Worm (Caenorhabditis elegans) whole organism, young adult: ENCODE data around the gene srv-11.

Source experiments
- Y53G8AR.9 ChIP-seq: fragments of 200-800 bp; sonication (Bioruptor generic); conservative IDR thresholded peaks from 2 replicates; pipeline ENCODE4 v1.3.6; 2022; ENCODE audit warnings: missing genetic modification reagents, missing genetic modification characterization, missing compliant biosample characterization
- Y95B8A.8 ChIP-seq: fragments of 200-800 bp; sonication (Bioruptor generic); IDR thresholded peaks from 2 replicates; pipeline ENCODE4 v1.3.6; 2022; ENCODE audit warnings: missing genetic modification reagents, missing genetic modification characterization, missing compliant biosample characterization
- ama-1 ChIP-seq, 3 experiments: fragments of 150-350 bp in 1 of 3; sonication (generic microtip) in 2 of 3; optimal IDR thresholded peaks; 2 replicates each; lab custom pipeline; 2014 to 2018; ENCODE audit warnings: missing biosample characterization in 2 of 3, missing genetic modification characterization in 2 of 3, missing genetic modification reagents in 2 of 3
- aptf-2 ChIP-seq: fragments of 200-800 bp; sonication (Bioruptor generic); conservative IDR thresholded peaks from 2 replicates; pipeline ENCODE4 v1.3.6; 2022; ENCODE audit warnings: missing genetic modification reagents, missing genetic modification characterization, missing compliant biosample characterization
- atf-7 ChIP-seq: sonication (generic microtip); optimal IDR thresholded peaks from 2 replicates; lab custom pipeline; 2017; ENCODE audit warnings: mild to moderate bottlenecking, missing genetic modification characterization, missing compliant biosample characterization
- athp-1 ChIP-seq: sonication (generic microtip); optimal IDR thresholded peaks from 2 replicates; lab custom pipeline; 2017; ENCODE audit warnings: mild to moderate bottlenecking, missing genetic modification characterization, missing compliant biosample characterization
- cebp-1 ChIP-seq, 2 experiments: fragments of 200-800 bp in 1 of 2; sonication (Bioruptor generic) in 1 of 2; sonication (generic microtip) in 1 of 2; IDR thresholded peaks in 1 of 2; optimal IDR thresholded peaks in 1 of 2; 2 replicates each; pipeline versions ENCODE4 v1.3.6 to Lab custom; 2017 to 2022; ENCODE audit warnings: missing compliant biosample characterization in 2 of 2, missing genetic modification characterization in 2 of 2, mild to moderate bottlenecking in 1 of 2, missing genetic modification reagents in 1 of 2, moderate library complexity in 1 of 2
- ceh-58 ChIP-seq: fragments of 200-800 bp; sonication (Bioruptor generic); IDR thresholded peaks from 2 replicates; pipeline ENCODE4 v1.3.6; 2022; ENCODE audit warnings: missing genetic modification characterization, missing compliant biosample characterization
- dox-1 ChIP-seq: fragments of 200-800 bp; sonication (Bioruptor generic); IDR thresholded peaks from 2 replicates; pipeline ENCODE4 v1.3.6; 2022; ENCODE audit warnings: missing genetic modification reagents, missing genetic modification characterization, missing compliant biosample characterization
- egl-44 ChIP-seq: fragments of 200-800 bp; sonication (Bioruptor generic); IDR thresholded peaks from 2 replicates; pipeline ENCODE4 v1.3.6; 2022; ENCODE audit warnings: missing genetic modification reagents, missing genetic modification characterization, missing compliant biosample characterization
- egrh-3 ChIP-seq: fragments of 200-800 bp; sonication (Bioruptor generic); IDR thresholded peaks from 2 replicates; pipeline ENCODE4 v1.3.6; 2022; ENCODE audit warnings: missing genetic modification reagents, missing genetic modification characterization, missing compliant biosample characterization
- gei-17 ChIP-seq: fragments of 200-800 bp; sonication (Bioruptor generic); optimal IDR thresholded peaks from 2 replicates; lab custom pipeline; 2018; ENCODE audit warnings: mild to moderate bottlenecking, missing genetic modification characterization, missing compliant biosample characterization
- hmg-1.2 ChIP-seq: fragments of 200-800 bp; sonication (Bioruptor generic); IDR thresholded peaks from 2 replicates; pipeline ENCODE4 v1.3.6; 2022; ENCODE audit warnings: missing genetic modification reagents, missing genetic modification characterization, missing compliant biosample characterization
- let-607 ChIP-seq, 2 experiments: fragments of 200-800 bp in 1 of 2; sonication (Bioruptor generic) in 1 of 2; sonication (generic microtip) in 1 of 2; optimal IDR thresholded peaks; 2 replicates each; lab custom pipeline; 2016 to 2018; ENCODE audit warnings: mild to moderate bottlenecking in 2 of 2, missing compliant biosample characterization in 2 of 2, missing genetic modification characterization in 2 of 2, moderate library complexity in 2 of 2, missing genotype in 1 of 2
- lin-54 ChIP-seq: fragments of 200-800 bp; sonication (Bioruptor generic); optimal IDR thresholded peaks from 2 replicates; lab custom pipeline; 2018; ENCODE audit warnings: mild to moderate bottlenecking, missing genetic modification characterization, missing compliant biosample characterization
- lir-1 ChIP-seq: fragments of 200-800 bp; sonication (Bioruptor generic); conservative IDR thresholded peaks from 2 replicates; pipeline ENCODE4 v1.3.6; 2022; ENCODE audit warnings: missing genetic modification reagents, missing genetic modification characterization, missing compliant biosample characterization
- mxl-1 ChIP-seq: sonication (generic microtip); optimal IDR thresholded peaks from 2 replicates; lab custom pipeline; 2016; ENCODE audit warnings: missing genetic modification characterization, missing compliant biosample characterization
- nfyb-1 ChIP-seq: fragments of 200-800 bp; sonication (Bioruptor generic); IDR thresholded peaks from 2 replicates; pipeline ENCODE4 v1.3.6; 2022; ENCODE audit warnings: missing genetic modification reagents, missing genetic modification characterization, missing compliant biosample characterization
- nhr-80 ChIP-seq: sonication (generic microtip); optimal IDR thresholded peaks from 2 replicates; lab custom pipeline; 2016; ENCODE audit warnings: missing genetic modification characterization, missing compliant biosample characterization
- nhr-90 ChIP-seq: sonication (generic microtip); optimal IDR thresholded peaks from 2 replicates; lab custom pipeline; 2016; ENCODE audit warnings: missing genotype, mild to moderate bottlenecking, missing genetic modification characterization, missing compliant biosample characterization
- pbrm-1 ChIP-seq: fragments of 200-800 bp; sonication (Bioruptor generic); IDR thresholded peaks from 2 replicates; pipeline ENCODE4 v1.3.6; 2022; ENCODE audit warnings: missing genetic modification reagents, missing genetic modification characterization, missing compliant biosample characterization
- pha-4 ChIP-seq: fragments of 150-350 bp; sonication (generic microtip); optimal IDR thresholded peaks from 2 replicates; lab custom pipeline; 2014; ENCODE audit warnings: missing biosample characterization, missing genetic modification reagents, missing genetic modification characterization
- snpc-1.1 ChIP-seq: sonication (generic microtip); optimal IDR thresholded peaks from 2 replicates; lab custom pipeline; 2017; ENCODE audit warnings: missing genetic modification characterization, mild to moderate bottlenecking, missing compliant biosample characterization, antibody characterized with exemption, moderate library complexity, missing genotype, missing genetic modification reagents; ENCODE audit not compliant: insufficient read depth
- snpc-3.4 ChIP-seq: sonication (generic microtip); optimal IDR thresholded peaks from 2 replicates; lab custom pipeline; 2017; ENCODE audit warnings: missing genetic modification characterization, mild to moderate bottlenecking, missing compliant biosample characterization, antibody characterized with exemption, moderate library complexity, missing genotype, missing genetic modification reagents
- snpc-4 ChIP-seq, 5 experiments: fragments of 150-350 bp in 1 of 5; sonication (generic microtip) in 4 of 5; optimal IDR thresholded peaks; 2 replicates each; lab custom pipeline; 2014 to 2018; ENCODE audit warnings: missing genetic modification characterization in 5 of 5, missing biosample characterization in 3 of 5, antibody characterized with exemption in 2 of 5, mild to moderate bottlenecking in 2 of 5, missing compliant biosample characterization in 2 of 5, missing genotype in 2 of 5, moderate library complexity in 2 of 5, missing genetic modification reagents in 1 of 5
- tbp1 ChIP-seq: fragments of 200-800 bp; sonication (Bioruptor generic); optimal IDR thresholded peaks from 2 replicates; lab custom pipeline; 2018; ENCODE audit warnings: mild to moderate bottlenecking, missing genetic modification characterization, missing compliant biosample characterization
- unc-130 ChIP-seq: sonication (generic microtip); optimal IDR thresholded peaks from 2 replicates; lab custom pipeline; 2016; ENCODE audit warnings: missing genetic modification reagents, missing genetic modification characterization, missing compliant biosample characterization
- ztf-18 ChIP-seq: sonication (generic microtip); optimal IDR thresholded peaks from 2 replicates; lab custom pipeline; 2016; ENCODE audit warnings: missing genotype, mild to moderate bottlenecking, missing genetic modification characterization, missing compliant biosample characterization
- ztf-26 ChIP-seq: sonication (generic microtip); optimal IDR thresholded peaks from 2 replicates; lab custom pipeline; 2017; ENCODE audit warnings: missing genetic modification characterization, missing compliant biosample characterization
- ztf-3 ChIP-seq: fragments of 200-800 bp; sonication (Bioruptor generic); optimal IDR thresholded peaks from 2 replicates; lab custom pipeline; 2018; ENCODE audit warnings: mild to moderate bottlenecking, missing genetic modification characterization, missing compliant biosample characterization

srv-11 gene

ce11 chrIV:16170606-16171033, 50.8 kb downstream of the srv-11 start, which contains the start of gene gln-3:
Gene gln-3, minus strand, starts transcription at chrIV:16170678.
- peak; percentile 39; the same call in 1 of the 2 replicates for TF ChIP-seq nfyb-1 (GFP tag; lab: Robert Waterston, UW)
- TF ChIP-seq snpc-3.4 (tag; lab: Kevin White, UChicago), result no peak
- peak; percentile 6 for TF ChIP-seq ama-1 (optimal IDR thresholded peaks at IDR 0.05; lab: Kevin White, UChicago)
- no peak for TF ChIP-seq ama-1 (GFP tag; optimal IDR thresholded peaks at IDR 0.05; lab: Kevin White, UChicago)
- TF ChIP-seq tbp1 (GFP tag; lab: Kevin White, UChicago), result peak; percentile 44
- peak; percentile 30 for TF ChIP-seq ztf-18 (tag; lab: Kevin White, UChicago)
- peak; percentile 38; the same call in 1 of the 2 replicates for TF ChIP-seq pbrm-1 (GFP tag; lab: Robert Waterston, UW)
- TF ChIP-seq Y53G8AR.9, result 0 out of 2 replicates have a peak, but pooled peaks have one; percentile 9
- TF ChIP-seq ceh-58 (GFP tag; lab: Robert Waterston, UW), result no peak
- peak; percentile 14; the same call in 1 of the 2 replicates for TF ChIP-seq egrh-3 (GFP tag; lab: Robert Waterston, UW)
- TF ChIP-seq cebp-1 (GFP tag; IDR thresholded peaks at IDR 0.05; lab: Robert Waterston, UW), result 0 out of 2 replicates have a peak, but pooled peaks have one; percentile 37
- TF ChIP-seq cebp-1 (tag; optimal IDR thresholded peaks at IDR 0.05; lab: Kevin White, UChicago), result peak; percentile 43
- no peak for TF ChIP-seq aptf-2 (GFP tag; lab: Robert Waterston, UW)
- no peak for TF ChIP-seq egl-44 (GFP tag; lab: Robert Waterston, UW)
- TF ChIP-seq Y95B8A.8, result 0 out of 2 replicates have a peak, but pooled peaks have one; percentile 6
- no peak for TF ChIP-seq athp-1 (tag; lab: Kevin White, UChicago)
- TF ChIP-seq snpc-1.1 (tag; lab: Kevin White, UChicago), result no peak
- TF ChIP-seq pha-4 (tag; lab: Kevin White, UChicago), result no peak
- TF ChIP-seq nhr-90, result peak; percentile 13
- TF ChIP-seq gei-17 (GFP tag; lab: Kevin White, UChicago), result peak; percentile 37
- peak; percentile 10 for TF ChIP-seq lin-54 (GFP tag; lab: Kevin White, UChicago)
- TF ChIP-seq snpc-4 (GFP tag; optimal IDR thresholded peaks at IDR 0.05; lab: Kevin White, UChicago), result no peak
- peak in 2 of 4 experiments; percentile 19 to 31 for TF ChIP-seq snpc-4 (tag; optimal IDR thresholded peaks at IDR 0.05; lab: Kevin White, UChicago)
- TF ChIP-seq lir-1 (GFP tag; lab: Robert Waterston, UW), result peak; percentile 23; the same call in 1 of the 2 replicates
- TF ChIP-seq nhr-80 (tag; lab: Kevin White, UChicago), result peak; percentile 53
- TF ChIP-seq ztf-26 (tag; lab: Kevin White, UChicago), result peak; percentile 48
- no peak for TF ChIP-seq mxl-1 (tag; lab: Kevin White, UChicago)
- no peak for TF ChIP-seq let-607 (tag; optimal IDR thresholded peaks at IDR 0.05; lab: Kevin White, UChicago)
- no peak for TF ChIP-seq dox-1
- TF ChIP-seq ztf-3 (GFP tag; lab: Kevin White, UChicago), result peak; percentile 32
- peak; percentile 29 for TF ChIP-seq atf-7 (tag; lab: Kevin White, UChicago)
- no peak for TF ChIP-seq unc-130 (GFP tag; lab: Kevin White, UChicago)
- no peak; the same call in 1 of the 2 replicates for TF ChIP-seq hmg-1.2 (GFP tag; lab: Robert Waterston, UW)
